Fruit fly (Drosophila melanogaster): Measurements from ENCODE around the gene Akt.

dm6 chr3R:16051329-16051679 is 47.7 kb upstream of the Akt start:
- TF ChIP-seq CTCF (optimal IDR thresholded peaks at IDR 0.05): no peak
- no peak for TF ChIP-seq CG8478 (optimal IDR thresholded peaks at IDR 0.05)

All from S2 (cell line).